Fruit fly (Drosophila melanogaster): ENCODE measurements around the gene CG5989.
A peak's percentile ranks its signal among the peaks of the same experiment; 100 is the strongest.

The CG5989 gene

dm6 chr3L:8554024-8554642, 49.8 kb downstream of the CG5989 start:
- no peak for TF ChIP-seq noc (tag; optimal IDR thresholded peaks at IDR 0.05)

dm6 chr3L:8553125-8553524, 50.8 kb downstream of the CG5989 start:
- TF ChIP-seq noc (tag; optimal IDR thresholded peaks at IDR 0.05) = peak; percentile 22
